Worm (Caenorhabditis elegans): ENCODE results near the gene Y73F4A.3.

The Y73F4A.3 gene

ce11 chrIV:8994487-8994886 lies 45.8 kb downstream of the Y73F4A.3 start:
- no peak for TF ChIP-seq unc-55 (GFP tag; optimal IDR thresholded peaks at IDR 0.05)
- TF ChIP-seq sem-4 (tag; optimal IDR thresholded peaks at IDR 0.05), result no peak
- TF ChIP-seq ZK546.5 (tag; optimal IDR thresholded peaks at IDR 0.05), result no peak
- no peak for TF ChIP-seq aly-2 (tag; optimal IDR thresholded peaks at IDR 0.05)
- TF ChIP-seq nhr-12 (tag; optimal IDR thresholded peaks at IDR 0.05), result no peak

ce11 chrIV:8992786-8993185 lies 47.5 kb downstream of the Y73F4A.3 start, which contains the start of gene mltn-12:
Gene mltn-12, plus strand, starts transcription at chrIV:8993086.
- TF ChIP-seq egl-27 (tag; optimal IDR thresholded peaks at IDR 0.05) (no peak), nhr-237 (tag; optimal IDR thresholded peaks at IDR 0.05) (no peak), zag-1 (tag; optimal IDR thresholded peaks at IDR 0.05) (no peak), nhr-77 (tag; optimal IDR thresholded peaks at IDR 0.05) (no peak), gmeb-1 (tag; optimal IDR thresholded peaks at IDR 0.05) (no peak), Y55F3AM.14 (GFP tag; optimal IDR thresholded peaks at IDR 0.05) (no peak), aly-2 (tag; optimal IDR thresholded peaks at IDR 0.05) (no peak), ztf-11 (tag; optimal IDR thresholded peaks at IDR 0.05) (no peak), nhr-6 (tag; optimal IDR thresholded peaks at IDR 0.05) (no peak), lsy-2 (tag; optimal IDR thresholded peaks at IDR 0.05) (no peak), ztf-4 (tag; optimal IDR thresholded peaks at IDR 0.05) (no peak), nhr-23 (tag; optimal IDR thresholded peaks at IDR 0.05) (no peak), fos-1 (tag; optimal IDR thresholded peaks at IDR 0.05) (no peak)
